Worm (Caenorhabditis elegans) whole organism, midembryonic: ENCODE results near the gene F45G2.8.
"Not testable (repeated sequence)": the region's sequence is repeated elsewhere in the genome, so short reads cannot be mapped to it uniquely, and the experiment has no call there.

ENCODE experiments used
- T22C8.4 ChIP-seq: fragments of 200-800 bp; sonication (Bioruptor generic); IDR thresholded peaks from 2 replicates; pipeline ENCODE4 v1.3.6; 2022; ENCODE audit warnings: missing genetic modification characterization, missing compliant biosample characterization
- cog-1 ChIP-seq: sonication (generic microtip); optimal IDR thresholded peaks from 2 replicates; lab custom pipeline; 2016; ENCODE audit warnings: missing genetic modification characterization, missing compliant biosample characterization
- flt-1 ChIP-seq: fragments of 200-800 bp; sonication (Bioruptor generic); IDR thresholded peaks from 2 replicates; pipeline ENCODE4 v1.3.6; 2022; ENCODE audit warnings: missing genetic modification characterization, missing compliant biosample characterization
- klf-2 ChIP-seq: fragments of 200-800 bp; sonication (Bioruptor generic); conservative IDR thresholded peaks from 2 replicates; pipeline ENCODE4 v1.3.6; 2022; ENCODE audit warnings: missing genetic modification reagents, missing genetic modification characterization, missing compliant biosample characterization
- med-1 ChIP-seq: sonication (generic microtip); optimal IDR thresholded peaks from 2 replicates; lab custom pipeline; 2017; ENCODE audit warnings: missing genetic modification characterization, mild to moderate bottlenecking, missing compliant biosample characterization, antibody characterized with exemption, missing genetic modification reagents; ENCODE audit not compliant: insufficient read depth
- ref-1 ChIP-seq: fragments of 200-800 bp; sonication (Bioruptor generic); conservative IDR thresholded peaks from 2 replicates; pipeline ENCODE4 v1.3.6; 2022; ENCODE audit warnings: missing genetic modification reagents, missing genetic modification characterization, missing compliant biosample characterization
- tab-1 ChIP-seq: fragments of 200-800 bp; sonication (Bioruptor generic); IDR thresholded peaks from 2 replicates; pipeline ENCODE4 v1.3.6; 2022; ENCODE audit warnings: missing genetic modification characterization, missing compliant biosample characterization
- ztf-23 ChIP-seq: fragments of 200-800 bp; sonication (Bioruptor generic); IDR thresholded peaks from 2 replicates; pipeline ENCODE4 v1.3.6; 2022; ENCODE audit warnings: missing genetic modification reagents, missing genetic modification characterization, missing compliant biosample characterization
- ztf-29 ChIP-seq: fragments of 200-800 bp; sonication (Bioruptor generic); IDR thresholded peaks from 2 replicates; pipeline ENCODE4 v1.3.6; 2022; ENCODE audit warnings: missing genetic modification reagents, missing genetic modification characterization, missing compliant biosample characterization

F45G2.8 gene

ce11 chrIII:13402934-13403333, 32.5 kb downstream of the F45G2.8 start, which contains the start of gene mig-18:
mig-18 (plus strand) TSS chrIII:13403234.
- TF ChIP-seq klf-2 (GFP tag; lab: Robert Waterston, UW) (no peak), ref-1 (no peak), ztf-29 (no peak), ztf-23 (GFP tag; lab: Robert Waterston, UW) (no peak), tab-1 (GFP tag; lab: Robert Waterston, UW) (no peak), cog-1 (no peak), T22C8.4 (GFP tag; lab: Robert Waterston, UW) (no peak), flt-1 (GFP tag; lab: Robert Waterston, UW) (no peak), med-1 (GFP tag; lab: Kevin White, UChicago) (no peak)

ce11 chrIII:13401673-13402258, 33.7 kb downstream of the F45G2.8 start, which contains the start of the genes srlf-9 and srlf-10:
srlf-9 (minus strand) TSS chrIII:13401773.
srlf-10 (plus strand) TSS chrIII:13402208.
- not testable (repeated sequence) for TF ChIP-seq med-1 (GFP tag; lab: Kevin White, UChicago); ztf-29; tab-1 (GFP tag; lab: Robert Waterston, UW)

- TF ChIP-seq ztf-29 = no peak
- no peak for TF ChIP-seq ref-1
- no peak for TF ChIP-seq med-1 (GFP tag; lab: Kevin White, UChicago)
- no peak for TF ChIP-seq klf-2 (GFP tag; lab: Robert Waterston, UW)
- TF ChIP-seq flt-1 (GFP tag; lab: Robert Waterston, UW) = no peak
- no peak for TF ChIP-seq T22C8.4 (GFP tag; lab: Robert Waterston, UW)
- TF ChIP-seq cog-1 = no peak
- no peak for TF ChIP-seq ztf-23 (GFP tag; lab: Robert Waterston, UW)
- no peak for TF ChIP-seq tab-1 (GFP tag; lab: Robert Waterston, UW)
Observed at ce11 chrIII:13395262-13395661, 40.2 kb downstream of the F45G2.8 start, which contains the start of gene F11F1.1. F11F1.1 (plus strand) TSS chrIII:13395562.

ce11 chrIII:13393647-13394046, 41.8 kb downstream of the F45G2.8 start, which contains the start of gene qdpr-1:
qdpr-1 (plus strand) TSS chrIII:13393910.
- TF ChIP-seq ref-1 = no peak
- no peak for TF ChIP-seq ztf-23 (GFP tag; lab: Robert Waterston, UW)
- TF ChIP-seq T22C8.4 (GFP tag; lab: Robert Waterston, UW) = no peak
- TF ChIP-seq med-1 (GFP tag; lab: Kevin White, UChicago) = no peak
- no peak for TF ChIP-seq ztf-29
- TF ChIP-seq flt-1 (GFP tag; lab: Robert Waterston, UW) = no peak
- TF ChIP-seq tab-1 (GFP tag; lab: Robert Waterston, UW) = no peak
- TF ChIP-seq cog-1 = no peak
- TF ChIP-seq klf-2 (GFP tag; lab: Robert Waterston, UW) = no peak

- TF ChIP-seq med-1 (GFP tag; lab: Kevin White, UChicago) (no peak), ztf-29 (no peak), ztf-23 (GFP tag; lab: Robert Waterston, UW) (no peak), T22C8.4 (GFP tag; lab: Robert Waterston, UW) (no peak), klf-2 (GFP tag; lab: Robert Waterston, UW) (no peak), ref-1 (no peak), cog-1 (no peak), tab-1 (GFP tag; lab: Robert Waterston, UW) (no peak), flt-1 (GFP tag; lab: Robert Waterston, UW) (no peak)
Observed at ce11 chrIII:13393239-13393638, 42.2 kb downstream of the F45G2.8 start, which contains the start of gene dnj-17. dnj-17 (minus strand) TSS chrIII:13393339.

- TF ChIP-seq ref-1 (no peak), flt-1 (GFP tag; lab: Robert Waterston, UW) (no peak), ztf-23 (GFP tag; lab: Robert Waterston, UW) (no peak), T22C8.4 (GFP tag; lab: Robert Waterston, UW) (no peak), klf-2 (GFP tag; lab: Robert Waterston, UW) (no peak), tab-1 (GFP tag; lab: Robert Waterston, UW) (no peak), ztf-29 (no peak), cog-1 (no peak), med-1 (GFP tag; lab: Kevin White, UChicago) (no peak)
Observed at ce11 chrIII:13390789-13391188, 44.7 kb downstream of the F45G2.8 start.

ce11 chrIII:13389078-13389477, 46.4 kb downstream of the F45G2.8 start, which contains the start of gene T03F6.3:
T03F6.3 (plus strand) TSS chrIII:13389395.
- no peak for TF ChIP-seq cog-1
- TF ChIP-seq ztf-29 = no peak
- TF ChIP-seq flt-1 (GFP tag; lab: Robert Waterston, UW) = no peak
- TF ChIP-seq tab-1 (GFP tag; lab: Robert Waterston, UW) = no peak
- no peak for TF ChIP-seq ztf-23 (GFP tag; lab: Robert Waterston, UW)
- TF ChIP-seq ref-1 = no peak
- TF ChIP-seq med-1 (GFP tag; lab: Kevin White, UChicago) = no peak
- TF ChIP-seq T22C8.4 (GFP tag; lab: Robert Waterston, UW) = no peak
- TF ChIP-seq klf-2 (GFP tag; lab: Robert Waterston, UW) = no peak

- TF ChIP-seq ref-1 (no peak), klf-2 (GFP tag; lab: Robert Waterston, UW) (no peak), cog-1 (no peak), flt-1 (GFP tag; lab: Robert Waterston, UW) (no peak), tab-1 (GFP tag; lab: Robert Waterston, UW) (no peak), ztf-29 (no peak), T22C8.4 (GFP tag; lab: Robert Waterston, UW) (no peak), med-1 (GFP tag; lab: Kevin White, UChicago) (no peak), ztf-23 (GFP tag; lab: Robert Waterston, UW) (no peak)
Observed at ce11 chrIII:13388621-13389020, 46.8 kb downstream of the F45G2.8 start.

- TF ChIP-seq tab-1 (GFP tag; lab: Robert Waterston, UW) (no peak), cog-1 (no peak), T22C8.4 (GFP tag; lab: Robert Waterston, UW) (no peak), ztf-23 (GFP tag; lab: Robert Waterston, UW) (no peak), klf-2 (GFP tag; lab: Robert Waterston, UW) (no peak), ref-1 (no peak), ztf-29 (no peak), flt-1 (GFP tag; lab: Robert Waterston, UW) (no peak), med-1 (GFP tag; lab: Kevin White, UChicago) (no peak)
Observed at ce11 chrIII:13385850-13386249, 49.6 kb downstream of the F45G2.8 start, which contains the start of gene T03F6.4. T03F6.4 (plus strand) TSS chrIII:13386150.
